Worm (Caenorhabditis elegans) whole organism, young adult: ENCODE results near the gene F42E11.3.

Experiments used
- B0019.2 ChIP-seq: fragments of 200-800 bp; sonication (Bioruptor generic); conservative IDR thresholded peaks from 2 replicates; pipeline ENCODE4 v1.3.6; 2022; ENCODE audit warnings: missing genetic modification reagents, missing genetic modification characterization, missing compliant biosample characterization
- F22D6.2 ChIP-seq: sonication (generic microtip); optimal IDR thresholded peaks from 2 replicates; lab custom pipeline; 2016; ENCODE audit warnings: mild to moderate bottlenecking, missing genetic modification characterization, missing compliant biosample characterization
- F37B4.10 ChIP-seq: fragments of 200-800 bp; sonication (Bioruptor generic); IDR thresholded peaks from 2 replicates; pipeline ENCODE4 v1.3.6; 2022; ENCODE audit warnings: missing genetic modification characterization, missing compliant biosample characterization
- F39B2.1 ChIP-seq: fragments of 200-800 bp; sonication (Bioruptor generic); IDR thresholded peaks from 2 replicates; pipeline ENCODE4 v1.3.6; 2022; ENCODE audit warnings: missing genetic modification reagents, missing genetic modification characterization, missing compliant biosample characterization
- F49E8.2 ChIP-seq: sonication (generic microtip); optimal IDR thresholded peaks from 3 replicates; lab custom pipeline; 2017; ENCODE audit warnings: missing genetic modification characterization, mild to moderate bottlenecking, missing compliant biosample characterization, antibody characterized with exemption, moderate library complexity; ENCODE audit not compliant: insufficient read depth
- F57C9.4 ChIP-seq: sonication (generic microtip); optimal IDR thresholded peaks from 2 replicates; lab custom pipeline; 2017; ENCODE audit warnings: mild to moderate bottlenecking, missing genetic modification characterization, missing compliant biosample characterization
- K12H6.12 ChIP-seq: fragments of 200-800 bp; sonication (Bioruptor generic); optimal IDR thresholded peaks from 2 replicates; lab custom pipeline; 2018; ENCODE audit warnings: mild to moderate bottlenecking, missing genetic modification characterization, missing compliant biosample characterization
- T07F8.4 ChIP-seq: sonication (generic microtip); optimal IDR thresholded peaks from 2 replicates; lab custom pipeline; 2016; ENCODE audit warnings: mild to moderate bottlenecking, missing genetic modification characterization, moderate library complexity, missing compliant biosample characterization
- Y53F4B.3 ChIP-seq: fragments of 200-800 bp; sonication (Bioruptor generic); IDR thresholded peaks from 2 replicates; pipeline ENCODE4 v1.3.6; 2022; ENCODE audit warnings: missing genetic modification reagents, missing genetic modification characterization, missing compliant biosample characterization
- Y95B8A.8 ChIP-seq: fragments of 200-800 bp; sonication (Bioruptor generic); IDR thresholded peaks from 2 replicates; pipeline ENCODE4 v1.3.6; 2022; ENCODE audit warnings: missing genetic modification reagents, missing genetic modification characterization, missing compliant biosample characterization
- ama-1 ChIP-seq, 3 experiments: fragments of 150-350 bp in 1 of 3; sonication (generic microtip) in 2 of 3; optimal IDR thresholded peaks; 2 replicates each; lab custom pipeline; 2014 to 2018; ENCODE audit warnings: missing biosample characterization in 2 of 3, missing genetic modification characterization in 2 of 3, missing genetic modification reagents in 2 of 3
- aptf-3 ChIP-seq: fragments of 200-800 bp; sonication (Bioruptor generic); IDR thresholded peaks from 2 replicates; pipeline ENCODE4 v1.3.6; 2022; ENCODE audit warnings: missing genetic modification characterization, missing compliant biosample characterization
- athp-1 ChIP-seq: sonication (generic microtip); optimal IDR thresholded peaks from 2 replicates; lab custom pipeline; 2017; ENCODE audit warnings: mild to moderate bottlenecking, missing genetic modification characterization, missing compliant biosample characterization
- bed-2 ChIP-seq: fragments of 200-800 bp; sonication (Bioruptor generic); IDR thresholded peaks from 2 replicates; pipeline ENCODE4 v1.3.6; 2022; ENCODE audit warnings: missing genetic modification reagents, missing genetic modification characterization, missing compliant biosample characterization
- ceh-91 ChIP-seq: fragments of 200-800 bp; sonication (Bioruptor generic); IDR thresholded peaks from 2 replicates; pipeline ENCODE4 v1.3.6; 2022; ENCODE audit warnings: missing genetic modification reagents, missing genetic modification characterization, missing compliant biosample characterization
- chd-7 ChIP-seq: sonication (generic microtip); optimal IDR thresholded peaks from 2 replicates; lab custom pipeline; 2016; ENCODE audit warnings: mild to moderate bottlenecking, missing genetic modification characterization, moderate library complexity, missing compliant biosample characterization
- die-1 ChIP-seq: sonication (generic microtip); optimal IDR thresholded peaks from 2 replicates; lab custom pipeline; 2016; ENCODE audit warnings: missing genotype, mild to moderate bottlenecking, missing genetic modification characterization, missing compliant biosample characterization
- dox-1 ChIP-seq: fragments of 200-800 bp; sonication (Bioruptor generic); IDR thresholded peaks from 2 replicates; pipeline ENCODE4 v1.3.6; 2022; ENCODE audit warnings: missing genetic modification reagents, missing genetic modification characterization, missing compliant biosample characterization
- dpff-1 ChIP-seq: sonication (generic microtip); optimal IDR thresholded peaks from 2 replicates; lab custom pipeline; 2017; ENCODE audit warnings: mild to moderate bottlenecking, missing genetic modification characterization, missing compliant biosample characterization
- egrh-3 ChIP-seq: fragments of 200-800 bp; sonication (Bioruptor generic); IDR thresholded peaks from 2 replicates; pipeline ENCODE4 v1.3.6; 2022; ENCODE audit warnings: missing genetic modification reagents, missing genetic modification characterization, missing compliant biosample characterization
- ekl-4 ChIP-seq: fragments of 200-800 bp; sonication (Bioruptor generic); IDR thresholded peaks from 2 replicates; pipeline ENCODE4 v1.3.6; 2022; ENCODE audit warnings: missing genetic modification reagents, missing genetic modification characterization, missing compliant biosample characterization
- ets-4 ChIP-seq: fragments of 200-800 bp; sonication (Bioruptor generic); optimal IDR thresholded peaks from 2 replicates; lab custom pipeline; 2018; ENCODE audit warnings: mild to moderate bottlenecking, missing genetic modification characterization, missing compliant biosample characterization
- hmg-20 ChIP-seq: fragments of 200-800 bp; sonication (Bioruptor generic); IDR thresholded peaks from 2 replicates; pipeline ENCODE4 v1.3.6; 2022; ENCODE audit warnings: missing genetic modification reagents, missing genetic modification characterization, missing compliant biosample characterization
- let-526 ChIP-seq: fragments of 200-800 bp; sonication (Bioruptor generic); IDR thresholded peaks from 2 replicates; pipeline ENCODE4 v1.3.6; 2022; ENCODE audit warnings: missing genetic modification reagents, missing genetic modification characterization, missing compliant biosample characterization
- lin-40 ChIP-seq: sonication (generic microtip); optimal IDR thresholded peaks from 2 replicates; lab custom pipeline; 2016; ENCODE audit warnings: missing genetic modification characterization, mild to moderate bottlenecking, missing compliant biosample characterization, missing genotype, missing genetic modification reagents
- lsl-1 ChIP-seq: fragments of 200-800 bp; sonication (Bioruptor generic); optimal IDR thresholded peaks from 2 replicates; lab custom pipeline; 2018; ENCODE audit warnings: mild to moderate bottlenecking, missing genetic modification characterization, moderate library complexity, missing compliant biosample characterization
- madf-10 ChIP-seq: sonication (generic microtip); optimal IDR thresholded peaks from 2 replicates; lab custom pipeline; 2016; ENCODE audit warnings: mild to moderate bottlenecking, missing genetic modification characterization, missing compliant biosample characterization
- mcd-1 ChIP-seq: fragments of 200-800 bp; sonication (Bioruptor generic); IDR thresholded peaks from 2 replicates; pipeline ENCODE4 v1.3.6; 2022; ENCODE audit warnings: missing genetic modification reagents, missing genetic modification characterization, missing compliant biosample characterization
- mes-4 ChIP-seq: sonication (generic microtip); optimal IDR thresholded peaks from 2 replicates; lab custom pipeline; 2016; ENCODE audit warnings: missing genotype, missing genetic modification characterization, missing compliant biosample characterization
- mxl-1 ChIP-seq: sonication (generic microtip); optimal IDR thresholded peaks from 2 replicates; lab custom pipeline; 2016; ENCODE audit warnings: missing genetic modification characterization, missing compliant biosample characterization
- pbrm-1 ChIP-seq: fragments of 200-800 bp; sonication (Bioruptor generic); IDR thresholded peaks from 2 replicates; pipeline ENCODE4 v1.3.6; 2022; ENCODE audit warnings: missing genetic modification reagents, missing genetic modification characterization, missing compliant biosample characterization
- snpc-4 ChIP-seq, 5 experiments: fragments of 150-350 bp in 1 of 5; sonication (generic microtip) in 4 of 5; optimal IDR thresholded peaks; 2 replicates each; lab custom pipeline; 2014 to 2018; ENCODE audit warnings: missing genetic modification characterization in 5 of 5, missing biosample characterization in 3 of 5, antibody characterized with exemption in 2 of 5, mild to moderate bottlenecking in 2 of 5, missing compliant biosample characterization in 2 of 5, missing genotype in 2 of 5, moderate library complexity in 2 of 5, missing genetic modification reagents in 1 of 5
- sptf-2 ChIP-seq: fragments of 200-800 bp; sonication (Bioruptor generic); optimal IDR thresholded peaks from 2 replicates; lab custom pipeline; 2018; ENCODE audit warnings: mild to moderate bottlenecking, missing genetic modification characterization, missing compliant biosample characterization
- tbp1 ChIP-seq: fragments of 200-800 bp; sonication (Bioruptor generic); optimal IDR thresholded peaks from 2 replicates; lab custom pipeline; 2018; ENCODE audit warnings: mild to moderate bottlenecking, missing genetic modification characterization, missing compliant biosample characterization
- zim-3 ChIP-seq: sonication (generic microtip); optimal IDR thresholded peaks from 2 replicates; lab custom pipeline; 2017; ENCODE audit warnings: mild to moderate bottlenecking, missing genetic modification characterization, moderate library complexity, missing compliant biosample characterization
- ztf-18 ChIP-seq: sonication (generic microtip); optimal IDR thresholded peaks from 2 replicates; lab custom pipeline; 2016; ENCODE audit warnings: missing genotype, mild to moderate bottlenecking, missing genetic modification characterization, missing compliant biosample characterization
- ztf-25 ChIP-seq: fragments of 200-800 bp; sonication (Bioruptor generic); IDR thresholded peaks from 2 replicates; pipeline ENCODE4 v1.3.6; 2022; ENCODE audit warnings: missing genetic modification reagents, missing genetic modification characterization, missing compliant biosample characterization
- ztf-26 ChIP-seq: sonication (generic microtip); optimal IDR thresholded peaks from 2 replicates; lab custom pipeline; 2017; ENCODE audit warnings: missing genetic modification characterization, missing compliant biosample characterization
- ztf-3 ChIP-seq: fragments of 200-800 bp; sonication (Bioruptor generic); optimal IDR thresholded peaks from 2 replicates; lab custom pipeline; 2018; ENCODE audit warnings: mild to moderate bottlenecking, missing genetic modification characterization, missing compliant biosample characterization
- ztf-6 ChIP-seq: fragments of 200-800 bp; sonication (Bioruptor generic); IDR thresholded peaks from 2 replicates; pipeline ENCODE4 v1.3.6; 2022; ENCODE audit warnings: missing genetic modification reagents, missing genetic modification characterization, missing compliant biosample characterization

The F42E11.3 gene

ce11 chrX:11385916-11386315 lies 10.5 kb upstream of the F42E11.3 start:
- TF ChIP-seq let-526 (GFP tag; lab: Robert Waterston, UW) (no peak), die-1 (tag; lab: Kevin White, UChicago) (no peak), ztf-6 (GFP tag; lab: Robert Waterston, UW) (no peak), dox-1 (GFP tag; lab: Robert Waterston, UW) (no peak), chd-7 (no peak), ceh-91 (GFP tag; lab: Robert Waterston, UW) (no peak), ekl-4 (GFP tag; lab: Robert Waterston, UW) (no peak), mxl-1 (tag; lab: Kevin White, UChicago) (no peak), T07F8.4 (tag; lab: Kevin White, UChicago) (no peak), dpff-1 (tag; lab: Kevin White, UChicago) (no peak), ets-4 (no peak), ztf-18 (tag; lab: Kevin White, UChicago) (no peak), athp-1 (tag; lab: Kevin White, UChicago) (no peak), bed-2 (GFP tag; lab: Robert Waterston, UW) (no peak)

- TF ChIP-seq F39B2.1 (GFP tag; lab: Robert Waterston, UW) (no peak), F22D6.2 (tag; lab: Kevin White, UChicago) (no peak), F57C9.4 (tag; lab: Kevin White, UChicago) (no peak), egrh-3 (GFP tag; lab: Robert Waterston, UW) (0 out of 2 replicates have a peak, but pooled peaks have one; percentile 44)
Measured at ce11 chrX:11384534-11385441, 9.4 kb upstream of the F42E11.3 start, which contains the start of the genes F08B12.11 and prmn-1. F08B12.11 (plus strand) TSS chrX:11385054. prmn-1 (plus strand) TSS chrX:11385084.

- TF ChIP-seq let-526 (GFP tag; lab: Robert Waterston, UW), result no peak
- no peak for TF ChIP-seq lin-40 (tag; lab: Kevin White, UChicago)
- TF ChIP-seq F37B4.10 (GFP tag; lab: Robert Waterston, UW), result no peak
- TF ChIP-seq ztf-3 (GFP tag; lab: Kevin White, UChicago), result no peak
- TF ChIP-seq ekl-4 (GFP tag; lab: Robert Waterston, UW), result no peak
- TF ChIP-seq mes-4 (tag; lab: Kevin White, UChicago), result no peak
- no peak for TF ChIP-seq Y95B8A.8 (GFP tag; lab: Robert Waterston, UW)
- TF ChIP-seq tbp1 (GFP tag; lab: Kevin White, UChicago), result no peak
- TF ChIP-seq snpc-4 (GFP tag; optimal IDR thresholded peaks at IDR 0.05; lab: Kevin White, UChicago), result no peak
- TF ChIP-seq snpc-4 (tag; optimal IDR thresholded peaks at IDR 0.05; lab: Kevin White, UChicago), result no peak
- no peak for TF ChIP-seq ztf-25
- TF ChIP-seq zim-3 (tag; lab: Kevin White, UChicago), result no peak
Measured at ce11 chrX:11383359-11383758, 8.0 kb upstream of the F42E11.3 start.

- TF ChIP-seq mcd-1 (GFP tag; lab: Robert Waterston, UW) (no peak), sptf-2 (peak; percentile 20), B0019.2 (GFP tag; lab: Robert Waterston, UW) (no peak), ama-1 (optimal IDR thresholded peaks at IDR 0.05; lab: Kevin White, UChicago) (no peak), ama-1 (GFP tag; optimal IDR thresholded peaks at IDR 0.05; lab: Kevin White, UChicago) (no peak), lsl-1 (GFP tag; lab: Kevin White, UChicago) (no peak), chd-7 (no peak), hmg-20 (GFP tag; lab: Robert Waterston, UW) (no peak), F49E8.2 (tag; lab: Kevin White, UChicago) (no peak), ztf-26 (no peak), Y53F4B.3 (GFP tag; lab: Robert Waterston, UW) (no peak), madf-10 (tag; lab: Kevin White, UChicago) (no peak), F39B2.1 (GFP tag; lab: Robert Waterston, UW) (no peak), K12H6.12 (tag; lab: Kevin White, UChicago) (peak; percentile 40), pbrm-1 (GFP tag; lab: Robert Waterston, UW) (no peak), mes-4 (tag; lab: Kevin White, UChicago) (no peak), aptf-3 (GFP tag; lab: Robert Waterston, UW) (no peak)
Measured at ce11 chrX:11379135-11379781, 3.8 kb upstream of the F42E11.3 start.
